Fruit fly (Drosophila melanogaster): ENCODE measurements around the gene smp-30.

Gene smp-30

DNA sequence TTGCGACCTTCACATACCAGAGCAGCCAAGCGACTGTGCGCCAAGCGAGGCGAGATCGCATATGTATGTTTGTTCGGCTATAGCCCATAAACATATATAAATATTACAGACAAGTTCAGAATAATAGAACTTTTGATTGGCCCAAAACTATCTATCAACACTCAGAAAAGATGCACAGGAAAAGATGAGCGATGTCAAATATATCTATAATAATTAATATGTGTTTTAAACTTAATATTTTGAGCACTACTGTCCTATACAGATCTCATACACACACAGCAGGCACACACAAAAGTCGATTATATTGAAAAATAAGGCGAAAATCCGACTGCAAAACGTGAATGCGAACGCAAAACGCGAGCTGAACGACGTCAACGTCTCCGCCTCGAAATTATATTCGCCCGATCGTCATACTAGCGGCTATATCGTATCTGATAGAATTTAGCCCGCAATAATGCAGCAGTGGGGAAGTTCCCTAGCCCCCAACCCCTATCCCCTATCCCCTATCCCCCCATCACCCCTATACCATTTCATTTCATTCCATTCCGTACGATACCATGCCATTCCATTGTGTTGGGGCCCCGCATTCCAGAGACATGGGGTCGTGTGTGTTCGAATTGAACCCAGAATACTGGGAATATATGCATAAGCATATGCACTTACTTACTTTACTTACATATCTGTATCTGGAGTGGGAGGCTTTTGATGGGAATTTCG, 39.4 kb downstream of the smp-30 start (continued):
- TF ChIP-seq CoRest (tag; optimal IDR thresholded peaks at IDR 0.05) (peak; percentile 1), CG9817 (tag; optimal IDR thresholded peaks at IDR 0.05) (no peak), CG15073 (GFP tag; optimal IDR thresholded peaks at IDR 0.05) (no peak), Fer1 (GFP tag; optimal IDR thresholded peaks at IDR 0.05) (peak; percentile 25), CG18599 (GFP tag; optimal IDR thresholded peaks at IDR 0.05) (peak; percentile 66), pita (GFP tag; optimal IDR thresholded peaks at IDR 0.05) (no peak), ase (GFP tag; IDR thresholded peaks at IDR 0.05) (no peak), vvl (GFP tag; IDR thresholded peaks at IDR 0.05) (no peak; the same call in 1 of the 2 replicates), grau (tag; optimal IDR thresholded peaks at IDR 0.05) (peak; percentile 42), CG18011 (GFP tag; optimal IDR thresholded peaks at IDR 0.05) (no peak), Oli (tag; optimal IDR thresholded peaks at IDR 0.05) (peak; percentile 3), lab (GFP tag; optimal IDR thresholded peaks at IDR 0.05) (peak; percentile 46), CG14014 (GFP tag; IDR thresholded peaks at IDR 0.05) (peak; percentile 46; the same call in 1 of the 2 replicates), Xrp1 (GFP tag; IDR thresholded peaks at IDR 0.05) (no peak), CG31441 (GFP tag; IDR thresholded peaks at IDR 0.05) (0 out of 2 replicates have a peak, but pooled peaks have one; percentile 13), Mad (GFP tag; optimal IDR thresholded peaks at IDR 0.05) (no peak), C15 (GFP tag; IDR thresholded peaks at IDR 0.05) (no peak), bab2 (GFP tag; optimal IDR thresholded peaks at IDR 0.05) (no peak), CG12769 (tag; optimal IDR thresholded peaks at IDR 0.05) (peak; percentile 62), lmd (GFP tag; IDR thresholded peaks at IDR 0.05) (peak; percentile 31; the same call in 1 of the 2 replicates), tgo (GFP tag; IDR thresholded peaks at IDR 0.05) (peak; percentile 42; the same call in 2 of the 3 replicates), Scr (GFP tag; IDR thresholded peaks at IDR 0.05; ENCODE audit: partially characterized antibody) (no peak), oc (tag; optimal IDR thresholded peaks at IDR 0.05) (no peak), Dip2 (GFP tag; IDR thresholded peaks at IDR 0.05) (no peak), CG8290 (GFP tag; optimal IDR thresholded peaks at IDR 0.05) (no peak), CG8290 (tag; optimal IDR thresholded peaks at IDR 0.05) (peak in 1 of 2 experiments; percentile 21), CG11696 (GFP tag; IDR thresholded peaks at IDR 0.05) (peak; percentile 86), PHDP (tag; optimal IDR thresholded peaks at IDR 0.05) (peak; percentile 25), CG15514 (GFP tag; optimal IDR thresholded peaks at IDR 0.05) (peak; percentile 47), Gug (GFP tag; IDR thresholded peaks at IDR 0.05) (no peak), D19B (GFP tag; optimal IDR thresholded peaks at IDR 0.05) (no peak), CG8089 (GFP tag; optimal IDR thresholded peaks at IDR 0.05) (no peak), gsb-n (tag; optimal IDR thresholded peaks at IDR 0.05) (no peak), CG17802 (tag; optimal IDR thresholded peaks at IDR 0.05) (no peak), hkb (optimal IDR thresholded peaks at IDR 0.05) (no peak), hkb (GFP tag; IDR thresholded peaks at IDR 0.05) (peak; percentile 34; the same call in 1 of the 2 replicates), danr (GFP tag; IDR thresholded peaks at IDR 0.05) (no peak), CG32532 (GFP tag; IDR thresholded peaks at IDR 0.05) (peak; percentile 54; the same call in 1 of the 2 replicates), cad (GFP tag; optimal IDR thresholded peaks at IDR 0.05) (no peak), CG6654 (GFP tag; optimal IDR thresholded peaks at IDR 0.05) (no peak), sens (GFP tag) (peak; percentile 19), peb (GFP tag; IDR thresholded peaks at IDR 0.05) (no peak), ind (GFP tag; optimal IDR thresholded peaks at IDR 0.05) (no peak), mirr (GFP tag; optimal IDR thresholded peaks at IDR 0.05) (no peak), nmo (GFP tag; optimal IDR thresholded peaks at IDR 0.05) (no peak), gcm (GFP tag; optimal IDR thresholded peaks at IDR 0.05) (peak; percentile 94), repo (GFP tag; optimal IDR thresholded peaks at IDR 0.05) (no peak), CG6813 (GFP tag; optimal IDR thresholded peaks at IDR 0.05) (peak; percentile 21), row (GFP tag; IDR thresholded peaks at IDR 0.05) (peak; percentile 30; the same call in 2 of the 3 replicates), ap (GFP tag; IDR thresholded peaks at IDR 0.05) (no peak)

Measured in whole organism, embryonic.